Worm (Caenorhabditis elegans): ENCODE results near the gene str-28.

The str-28 gene

ce11 chrV:7439807-7440206 lies 32.9 kb downstream of the str-28 start, which contains the start of gene try-13:
Gene try-13 (plus strand): TSS chrV:7440107.
- TF ChIP-seq dpl-1 (GFP tag; optimal IDR thresholded peaks at IDR 0.05): no peak
- no peak for TF ChIP-seq tag-97 (GFP tag; IDR thresholded peaks at IDR 0.05)
- TF ChIP-seq ceh-82 (tag; optimal IDR thresholded peaks at IDR 0.05): no peak
- no peak for TF ChIP-seq nhr-10 (tag; optimal IDR thresholded peaks at IDR 0.05)
- no peak for TF ChIP-seq ceh-44 (GFP tag; IDR thresholded peaks at IDR 0.05)
- TF ChIP-seq lsy-2 (tag; optimal IDR thresholded peaks at IDR 0.05): no peak
- TF ChIP-seq F37D6.2 (tag; optimal IDR thresholded peaks at IDR 0.05): no peak
- TF ChIP-seq ceh-32 (tag; optimal IDR thresholded peaks at IDR 0.05; ENCODE audit: poor library complexity): no peak
- TF ChIP-seq nhr-6 (tag; optimal IDR thresholded peaks at IDR 0.05): no peak
- no peak for TF ChIP-seq skn-1 (tag; optimal IDR thresholded peaks at IDR 0.05)
- no peak for TF ChIP-seq nhr-237 (tag; optimal IDR thresholded peaks at IDR 0.05)
- TF ChIP-seq jun-1 (tag; optimal IDR thresholded peaks at IDR 0.05): no peak
- no peak for TF ChIP-seq nhr-28 (tag; optimal IDR thresholded peaks at IDR 0.05)

- no peak for TF ChIP-seq madf-9 (GFP tag; conservative IDR thresholded peaks at IDR 0.05)
- no peak for TF ChIP-seq lin-13 (GFP tag; optimal IDR thresholded peaks at IDR 0.05)
- no peak for TF ChIP-seq ceh-44 (GFP tag; IDR thresholded peaks at IDR 0.05)
- no peak for TF ChIP-seq php-3 (GFP tag; IDR thresholded peaks at IDR 0.05)
- no peak for TF ChIP-seq Y48G9A.11 (GFP tag; IDR thresholded peaks at IDR 0.05)
These were observed 34.7 kb downstream of the str-28 start, which contains the start of gene F25E5.16 for ce11 chrV:7437985-7438384. Gene F25E5.16 (plus strand): TSS chrV:7438285.

- TF ChIP-seq hlh-11 (tag; optimal IDR thresholded peaks at IDR 0.05) (peak; percentile 7), nhr-28 (tag; optimal IDR thresholded peaks at IDR 0.05) (no peak), ceh-20 (GFP tag; IDR thresholded peaks at IDR 0.05) (no peak), unc-130 (GFP tag; optimal IDR thresholded peaks at IDR 0.05) (no peak), Y75B8A.6 (GFP tag; IDR thresholded peaks at IDR 0.05) (no peak), T26A8.4 (GFP tag; IDR thresholded peaks at IDR 0.05) (no peak), mdl-1 (tag; optimal IDR thresholded peaks at IDR 0.05) (peak in 1 of 2 experiments; percentile 22), lin-38 (GFP tag; IDR thresholded peaks at IDR 0.05) (no peak), daf-19 (GFP tag; conservative IDR thresholded peaks at IDR 0.05) (no peak), duxl-1 (tag; optimal IDR thresholded peaks at IDR 0.05; ENCODE audit: poor library complexity) (peak; percentile 48), aly-2 (tag; optimal IDR thresholded peaks at IDR 0.05) (no peak), set-16 (GFP tag; IDR thresholded peaks at IDR 0.05) (0 out of 2 replicates have a peak, but pooled peaks have one; percentile 12), skn-1 (tag; optimal IDR thresholded peaks at IDR 0.05) (no peak), zfp-2 (tag; optimal IDR thresholded peaks at IDR 0.05) (no peak), zip-11 (GFP tag; IDR thresholded peaks at IDR 0.05) (no peak), ceh-82 (tag; optimal IDR thresholded peaks at IDR 0.05) (no peak), F10B5.3 (tag; optimal IDR thresholded peaks at IDR 0.05) (no peak), arid-1 (GFP tag; conservative IDR thresholded peaks at IDR 0.05) (no peak), zfp-3 (GFP tag; conservative IDR thresholded peaks at IDR 0.05) (no peak), F49E8.2 (tag; optimal IDR thresholded peaks at IDR 0.05; ENCODE audit: borderline replicate concordance) (no peak), lin-29 (GFP tag; IDR thresholded peaks at IDR 0.05) (no peak), unc-39 (tag; optimal IDR thresholded peaks at IDR 0.05) (no peak), ctbp-1 (GFP tag; IDR thresholded peaks at IDR 0.05) (peak; percentile 61), nhr-237 (tag; optimal IDR thresholded peaks at IDR 0.05) (no peak), nhr-102 (tag; optimal IDR thresholded peaks at IDR 0.05) (no peak), spr-3 (GFP tag; optimal IDR thresholded peaks at IDR 0.05) (no peak), cey-2 (tag; optimal IDR thresholded peaks at IDR 0.05; ENCODE audit: borderline replicate concordance, insufficient read depth) (no peak), dmd-9 (GFP tag; IDR thresholded peaks at IDR 0.05) (no peak), nhr-42 (GFP tag; IDR thresholded peaks at IDR 0.05) (no peak), nhr-77 (tag; optimal IDR thresholded peaks at IDR 0.05) (no peak), snpc-4 (tag; optimal IDR thresholded peaks at IDR 0.05) (no peak), mdt-29 (GFP tag; IDR thresholded peaks at IDR 0.05) (no peak), F26F4.8 (GFP tag; conservative IDR thresholded peaks at IDR 0.05) (no peak), nhr-48 (tag; optimal IDR thresholded peaks at IDR 0.05) (no peak), F44E2.7 (GFP tag; IDR thresholded peaks at IDR 0.05) (no peak), mxl-2 (GFP tag; conservative IDR thresholded peaks at IDR 0.05) (no peak)
These were observed 35.2 kb downstream of the str-28 start, which contains the start of gene F25E5.9 for ce11 chrV:7437538-7437937. Gene F25E5.9 (minus strand): TSS chrV:7437919.
